Worm (Caenorhabditis elegans): Measurements from ENCODE around the gene C35B1.2.
"Not testable (repeated sequence)": the region's sequence is repeated elsewhere in the genome, so short reads cannot be mapped to it uniquely, and the experiment has no call there.

The C35B1.2 gene

ce11 chrIV:4140265-4140664 lies 54.3 kb downstream of the C35B1.2 start, which contains the start of gene F49F1.18:
TSS of gene F49F1.18 (minus strand) at chrIV:4140365.
- TF ChIP-seq cnd-1 (tag; optimal IDR thresholded peaks at IDR 0.05) (no peak), unc-120 (tag; optimal IDR thresholded peaks at IDR 0.05; ENCODE audit: poor library complexity, severe bottlenecking) (no peak), ham-2 (GFP tag; optimal IDR thresholded peaks at IDR 0.05) (no peak), unc-39 (tag; optimal IDR thresholded peaks at IDR 0.05) (no peak), lin-13 (tag; optimal IDR thresholded peaks at IDR 0.05) (no peak), nhr-2 (tag; optimal IDR thresholded peaks at IDR 0.05) (no peak), unc-62 (GFP tag; optimal IDR thresholded peaks at IDR 0.05) (no peak), pha-4 (tag; optimal IDR thresholded peaks at IDR 0.05) (no peak)

- no peak for TF ChIP-seq sem-2 (GFP tag; optimal IDR thresholded peaks at IDR 0.05)
- no peak for TF ChIP-seq nhr-28 (tag; optimal IDR thresholded peaks at IDR 0.05)
- TF ChIP-seq ceh-39 (tag; optimal IDR thresholded peaks at IDR 0.05) = no peak
- TF ChIP-seq flh-1 (GFP tag; optimal IDR thresholded peaks at IDR 0.05) = no peak
- TF ChIP-seq hlh-1 (tag; optimal IDR thresholded peaks at IDR 0.05) = no peak
- TF ChIP-seq nhr-12 (tag; optimal IDR thresholded peaks at IDR 0.05) = no peak
- no peak for TF ChIP-seq nhr-237 (tag; optimal IDR thresholded peaks at IDR 0.05)
- TF ChIP-seq nhr-2 (tag; optimal IDR thresholded peaks at IDR 0.05) = no peak
- no peak for TF ChIP-seq unc-62 (GFP tag; optimal IDR thresholded peaks at IDR 0.05)
- TF ChIP-seq drap-1 (GFP tag; optimal IDR thresholded peaks at IDR 0.05) = no peak
- no peak for TF ChIP-seq unc-120 (tag; optimal IDR thresholded peaks at IDR 0.05; ENCODE audit: poor library complexity, severe bottlenecking)
- TF ChIP-seq ham-2 (GFP tag; optimal IDR thresholded peaks at IDR 0.05) = no peak
- TF ChIP-seq M03D4.4 (tag; optimal IDR thresholded peaks at IDR 0.05) = no peak
- TF ChIP-seq blmp-1 (tag; optimal IDR thresholded peaks at IDR 0.05) = no peak
- TF ChIP-seq unc-39 (tag; optimal IDR thresholded peaks at IDR 0.05) = no peak
- TF ChIP-seq elt-3 (tag; optimal IDR thresholded peaks at IDR 0.05) = no peak
- TF ChIP-seq lin-32 (GFP tag; optimal IDR thresholded peaks at IDR 0.05) = no peak
- TF ChIP-seq zip-8 (tag; optimal IDR thresholded peaks at IDR 0.05) = no peak
- TF ChIP-seq sptf-1 (tag; optimal IDR thresholded peaks at IDR 0.05) = no peak
Measured at ce11 chrIV:4141311-4141710, 55.3 kb downstream of the C35B1.2 start, which contains the start of gene F49F1.11. TSS of gene F49F1.11 (minus strand) at chrIV:4141411.

DNA sequence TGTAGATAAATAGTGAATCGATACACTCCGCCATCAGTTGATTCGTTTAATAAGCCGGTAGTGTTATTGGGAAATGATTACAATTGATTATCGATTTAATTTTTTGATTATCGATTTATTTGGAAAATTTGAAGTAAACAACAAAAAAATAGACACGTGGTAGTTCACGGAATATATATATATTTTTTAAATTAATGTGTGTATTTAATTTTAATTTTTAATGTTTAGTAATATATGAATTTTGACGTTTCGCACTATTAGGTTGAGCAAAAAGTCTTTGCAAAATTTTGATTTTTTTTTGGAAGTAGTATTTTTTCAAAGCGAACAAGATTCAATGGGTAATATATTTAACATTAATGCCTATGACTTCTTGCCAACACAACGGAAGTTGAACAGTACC lies 57.0 kb downstream of the C35B1.2 start, which contains the start of gene F49F1.12:
Gene F49F1.12, minus strand, starts transcription at position 101 of the 400 bp plus-strand sequence.
- TF ChIP-seq sptf-1 (tag; optimal IDR thresholded peaks at IDR 0.05); hlh-1 (tag; optimal IDR thresholded peaks at IDR 0.05); bed-3 (GFP tag; optimal IDR thresholded peaks at IDR 0.05): not testable (repeated sequence)

ce11 chrIV:4144784-4145183 lies 58.8 kb downstream of the C35B1.2 start, which contains the start of gene R07C12.3:
TSS of gene R07C12.3 (plus strand) at chrIV:4145084.
- no peak for TF ChIP-seq mep-1 (tag; optimal IDR thresholded peaks at IDR 0.05)
- no peak for TF ChIP-seq nhr-237 (tag; optimal IDR thresholded peaks at IDR 0.05)
- TF ChIP-seq hlh-1 (tag; optimal IDR thresholded peaks at IDR 0.05) = no peak
- no peak for TF ChIP-seq ztf-11 (tag; optimal IDR thresholded peaks at IDR 0.05)

- TF ChIP-seq unc-62 (GFP tag; optimal IDR thresholded peaks at IDR 0.05) = no peak
- TF ChIP-seq nhr-28 (tag; optimal IDR thresholded peaks at IDR 0.05) = no peak
- TF ChIP-seq unc-39 (tag; optimal IDR thresholded peaks at IDR 0.05) = no peak
- TF ChIP-seq ceh-83 (GFP tag; optimal IDR thresholded peaks at IDR 0.05) = no peak
Measured at ce11 chrIV:4147891-4148290, 61.9 kb downstream of the C35B1.2 start.

DNA sequence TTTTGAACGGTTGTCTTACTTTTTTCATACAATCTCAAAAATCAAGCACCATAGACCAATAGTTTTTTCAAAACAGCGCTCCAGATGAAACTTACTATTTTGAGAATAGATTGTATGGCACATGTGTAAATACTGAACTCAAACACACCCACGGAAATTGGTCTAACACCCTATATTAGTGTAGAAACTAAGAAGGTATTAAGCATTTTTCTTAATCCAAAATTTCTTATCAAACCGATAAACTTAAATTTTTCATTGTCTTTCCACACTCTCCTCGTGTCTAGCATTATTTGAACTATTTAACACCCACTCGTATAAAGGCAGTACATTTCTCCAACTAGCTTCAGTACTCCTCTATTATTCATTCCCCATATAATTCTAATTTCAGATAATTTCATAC lies 64.1 kb downstream of the C35B1.2 start:
- TF ChIP-seq unc-39 (tag; optimal IDR thresholded peaks at IDR 0.05) (no peak), nhr-28 (tag; optimal IDR thresholded peaks at IDR 0.05) (no peak), drap-1 (GFP tag; optimal IDR thresholded peaks at IDR 0.05) (no peak), mls-2 (tag; optimal IDR thresholded peaks at IDR 0.05) (no peak), mep-1 (tag; optimal IDR thresholded peaks at IDR 0.05) (no peak), cnd-1 (tag; optimal IDR thresholded peaks at IDR 0.05) (no peak)

DNA sequence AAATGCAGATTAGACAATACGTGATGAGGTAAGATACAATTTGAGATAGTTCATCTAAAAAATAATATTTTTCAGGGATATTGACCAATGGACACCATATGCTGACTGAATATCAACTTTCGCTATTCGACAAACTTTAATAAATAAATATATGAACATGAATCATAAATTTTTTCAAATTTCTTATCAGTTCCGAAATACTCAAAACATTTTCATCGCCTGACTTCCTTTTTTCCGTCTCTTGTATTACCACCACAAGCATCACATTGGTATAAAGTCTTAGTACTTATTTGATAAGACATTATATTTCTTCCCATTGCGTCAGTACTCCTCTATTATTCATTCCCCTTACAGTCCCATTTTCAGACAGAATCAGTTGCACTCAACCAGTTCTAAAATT lies 66.1 kb downstream of the C35B1.2 start, which contains the start of the genes K08D10.10 and R07C12.1:
Gene K08D10.10, plus strand, starts transcription at position 93 of the 400 bp plus-strand sequence.
Gene R07C12.1, plus strand, starts transcription at position 314 of the 400 bp plus-strand sequence.
- no peak for TF ChIP-seq elt-3 (tag; optimal IDR thresholded peaks at IDR 0.05)
- no peak for TF ChIP-seq M03D4.4 (tag; optimal IDR thresholded peaks at IDR 0.05)
- no peak for TF ChIP-seq unc-120 (tag; optimal IDR thresholded peaks at IDR 0.05; ENCODE audit: poor library complexity, severe bottlenecking)
- no peak for TF ChIP-seq ztf-11 (tag; optimal IDR thresholded peaks at IDR 0.05)
- no peak for TF ChIP-seq tbx-8 (GFP tag; optimal IDR thresholded peaks at IDR 0.05)
- TF ChIP-seq sem-2 (GFP tag; optimal IDR thresholded peaks at IDR 0.05) = no peak
- TF ChIP-seq elt-1 (tag; optimal IDR thresholded peaks at IDR 0.05; ENCODE audit: borderline replicate concordance, insufficient read depth) = no peak
- TF ChIP-seq nhr-76 (tag; optimal IDR thresholded peaks at IDR 0.05) = no peak
- TF ChIP-seq zip-8 (tag; optimal IDR thresholded peaks at IDR 0.05) = no peak
